Fruit fly (Drosophila melanogaster) whole organism, embryonic: ENCODE measurements around the gene Cyp4d21.

Experiments
- Ada2b ChIP-seq: fragments of 200-800 bp; sonication (Bioruptor generic); IDR thresholded peaks from 2 replicates; pipeline ENCODE4 v1.3.6; 2022; ENCODE audit warnings: missing biosample characterization, missing genetic modification characterization
- Adf1 ChIP-seq: fragments of 200-800 bp; sonication (Bioruptor generic); IDR thresholded peaks from 2 replicates; pipeline ENCODE4 v1.3.6; 2022; ENCODE audit warnings: missing biosample characterization, missing genetic modification characterization
- Atf6 ChIP-seq: fragments of 200-800 bp; sonication (Bioruptor generic); IDR thresholded peaks from 2 replicates; pipeline ENCODE4 v1.3.6; 2022; ENCODE audit warnings: missing biosample characterization, missing genetic modification characterization
- Bteb2 ChIP-seq: fragments of 200-800 bp; sonication (Bioruptor generic); optimal IDR thresholded peaks from 2 replicates; lab custom pipeline; 2016; ENCODE audit warnings: missing biosample characterization, missing genetic modification characterization
- CG10565 ChIP-seq: fragments of 200-800 bp; sonication (Bioruptor generic); optimal IDR thresholded peaks from 3 replicates; lab custom pipeline; 2016; ENCODE audit warnings: missing biosample characterization, mild to moderate bottlenecking, missing genetic modification characterization
- CG11085 ChIP-seq: fragments of 200-800 bp; sonication (Bioruptor generic); IDR thresholded peaks from 2 replicates; pipeline ENCODE4 v1.3.6; 2022; ENCODE audit warnings: missing biosample characterization, missing genetic modification characterization
- CG11398 ChIP-seq: fragments of 200-800 bp; sonication (Bioruptor generic); optimal IDR thresholded peaks from 2 replicates; lab custom pipeline; 2016; ENCODE audit warnings: missing biosample characterization, missing genetic modification characterization
- CG12155 ChIP-seq: fragments of 200-800 bp; sonication (Bioruptor generic); optimal IDR thresholded peaks from 3 replicates; lab custom pipeline; 2016; ENCODE audit warnings: missing biosample characterization, missing genetic modification characterization
- CG1233 ChIP-seq: fragments of 200-800 bp; sonication (Bioruptor generic); optimal IDR thresholded peaks from 4 replicates; lab custom pipeline; 2018; ENCODE audit warnings: missing biosample characterization, mild to moderate bottlenecking, missing genetic modification characterization
- CG13296 ChIP-seq: fragments of 200-800 bp; sonication (Bioruptor generic); optimal IDR thresholded peaks from 3 replicates; lab custom pipeline; 2018; ENCODE audit warnings: missing biosample characterization, mild to moderate bottlenecking, missing genetic modification characterization
- CG14050 ChIP-seq: fragments of 200-800 bp; sonication (Bioruptor generic); IDR thresholded peaks from 3 replicates; pipeline ENCODE4 v1.3.6; 2022; ENCODE audit warnings: missing biosample characterization, missing genetic modification characterization
- CG14667 ChIP-seq: fragments of 200-800 bp; sonication (Bioruptor generic); IDR thresholded peaks from 2 replicates; pipeline ENCODE4 v1.3.6; 2022; ENCODE audit warnings: missing biosample characterization, missing genetic modification characterization
- CG17361 ChIP-seq: fragments of 200-800 bp; sonication (Bioruptor generic); IDR thresholded peaks from 3 replicates; pipeline ENCODE4 v1.3.6; 2022; ENCODE audit warnings: missing biosample characterization, missing genetic modification characterization
- CG1792 ChIP-seq: fragments of 200-800 bp; sonication (Bioruptor generic); optimal IDR thresholded peaks from 2 replicates; lab custom pipeline; 2016; ENCODE audit warnings: missing biosample characterization, missing genetic modification characterization
- CG2678 ChIP-seq: fragments of 200-800 bp; sonication (Bioruptor generic); optimal IDR thresholded peaks from 3 replicates; lab custom pipeline; 2019; ENCODE audit warnings: missing biosample characterization, mild to moderate bottlenecking, missing genetic modification characterization, moderate library complexity
- CG3163 ChIP-seq: fragments of 200-800 bp; sonication (Bioruptor generic); optimal IDR thresholded peaks from 3 replicates; lab custom pipeline; 2016; ENCODE audit warnings: missing biosample characterization, missing genetic modification characterization
- CG3726 ChIP-seq: fragments of 200-800 bp; sonication (Bioruptor generic); IDR thresholded peaks from 3 replicates; pipeline ENCODE4, ENCODE4 v1.3.6; 2022; ENCODE audit warnings: missing biosample characterization, missing genetic modification characterization
- CG4424 ChIP-seq: fragments of 200-800 bp; sonication (Bioruptor generic); optimal IDR thresholded peaks from 3 replicates; lab custom pipeline; 2016; ENCODE audit warnings: missing biosample characterization, missing genetic modification characterization
- CG6254 ChIP-seq: fragments of 200-800 bp; sonication (Bioruptor generic); optimal IDR thresholded peaks from 3 replicates; lab custom pipeline; 2017; ENCODE audit warnings: mild to moderate bottlenecking, missing biosample characterization, missing genetic modification reagents, missing genetic modification characterization
- CG7928 ChIP-seq: fragments of 200-800 bp; sonication (Bioruptor generic); optimal IDR thresholded peaks from 2 replicates; lab custom pipeline; 2017; ENCODE audit warnings: missing biosample characterization, mild to moderate bottlenecking, missing genetic modification characterization
- CG8089 ChIP-seq: fragments of 200-800 bp; sonication (Bioruptor generic); optimal IDR thresholded peaks from 3 replicates; lab custom pipeline; 2016; ENCODE audit warnings: missing biosample characterization, missing genetic modification characterization
- Dp ChIP-seq: fragments of 200-800 bp; sonication (Bioruptor generic); optimal IDR thresholded peaks from 2 replicates; lab custom pipeline; 2018; ENCODE audit warnings: missing biosample characterization, mild to moderate bottlenecking, missing genetic modification characterization, moderate library complexity
- GATAe ChIP-seq: fragments of 200-800 bp; sonication (Bioruptor generic); conservative IDR thresholded peaks from 2 replicates; pipeline ENCODE4 v1.3.6; 2022; ENCODE audit warnings: missing biosample characterization, missing genetic modification characterization
- Hr39 ChIP-seq: fragments of >200 bp; optimal IDR thresholded peaks from 2 replicates; lab custom pipeline; 2017
- Jarid2 ChIP-seq: fragments of 200-800 bp; sonication (Bioruptor generic); optimal IDR thresholded peaks from 3 replicates; lab custom pipeline; 2017; ENCODE audit warnings: mild to moderate bottlenecking, missing biosample characterization, missing genetic modification reagents, missing genetic modification characterization
- Myb ChIP-seq: fragments of 200-800 bp; sonication (Bioruptor generic); optimal IDR thresholded peaks from 2 replicates; lab custom pipeline; 2016; ENCODE audit warnings: missing biosample characterization, missing genetic modification characterization
- Opbp ChIP-seq: fragments of 200-800 bp; sonication (Bioruptor generic); IDR thresholded peaks from 3 replicates; pipeline ENCODE4 v1.3.6; 2022; ENCODE audit warnings: missing biosample characterization, missing genetic modification characterization; ENCODE audit not compliant: partially characterized antibody
- PHDP ChIP-seq: fragments of 200-800 bp; sonication (Bioruptor generic); optimal IDR thresholded peaks from 3 replicates; lab custom pipeline; 2018; ENCODE audit warnings: missing biosample characterization, mild to moderate bottlenecking, missing genetic modification characterization, moderate library complexity
- Ssrp ChIP-seq: fragments of 200-800 bp; sonication (Bioruptor generic); optimal IDR thresholded peaks from 2 replicates; lab custom pipeline; 2018; ENCODE audit warnings: missing biosample characterization, mild to moderate bottlenecking, missing genetic modification characterization, moderate library complexity
- ac ChIP-seq: fragments of 200-800 bp; sonication (Bioruptor generic); optimal IDR thresholded peaks from 3 replicates; lab custom pipeline; 2017; ENCODE audit warnings: missing biosample characterization, mild to moderate bottlenecking, missing genetic modification characterization
- ash1 ChIP-seq: fragments of 200-800 bp; sonication (Bioruptor generic); optimal IDR thresholded peaks from 2 replicates; lab custom pipeline; 2018; ENCODE audit warnings: missing biosample characterization, mild to moderate bottlenecking, missing genetic modification characterization
- btn ChIP-seq: fragments of 200-800 bp; sonication (Bioruptor generic); optimal IDR thresholded peaks from 2 replicates; lab custom pipeline; 2016; ENCODE audit warnings: missing biosample characterization, missing genetic modification characterization
- ci ChIP-seq: fragments of 200-800 bp; sonication (Bioruptor generic); IDR thresholded peaks from 3 replicates; pipeline ENCODE4 v1.3.6; 2022; ENCODE audit warnings: missing biosample characterization, missing genetic modification characterization
- corto ChIP-seq: fragments of 200-800 bp; sonication (Bioruptor generic); optimal IDR thresholded peaks from 2 replicates; lab custom pipeline; 2016; ENCODE audit warnings: missing biosample characterization, mild to moderate bottlenecking, missing genetic modification characterization, moderate library complexity
- danr ChIP-seq: fragments of 200-800 bp; sonication (Bioruptor generic); IDR thresholded peaks from 2 replicates; pipeline ENCODE4 v1.3.6; 2022; ENCODE audit warnings: missing biosample characterization, missing genetic modification characterization
- dysf ChIP-seq: fragments of 200-800 bp; sonication (Bioruptor generic); IDR thresholded peaks from 3 replicates; pipeline ENCODE4 v1.3.6; 2022; ENCODE audit warnings: missing biosample characterization, missing genetic modification characterization
- esg ChIP-seq: fragments of 200-800 bp; sonication (Bioruptor generic); conservative IDR thresholded peaks from 2 replicates; pipeline ENCODE4 v1.3.6; 2022; ENCODE audit warnings: missing biosample characterization, missing genetic modification characterization
- fd3F ChIP-seq: fragments of 200-800 bp; sonication (Bioruptor generic); optimal IDR thresholded peaks from 2 replicates; lab custom pipeline; 2018; ENCODE audit warnings: missing biosample characterization, mild to moderate bottlenecking, missing genetic modification characterization, moderate library complexity
- jigr1 ChIP-seq: fragments of 200-800 bp; sonication (Bioruptor generic); IDR thresholded peaks from 3 replicates; pipeline ENCODE4 v1.3.6; 2022; ENCODE audit warnings: missing biosample characterization, missing genetic modification characterization
- maf-S ChIP-seq: fragments of 200-800 bp; sonication (Bioruptor generic); optimal IDR thresholded peaks from 2 replicates; lab custom pipeline; 2016; ENCODE audit warnings: missing biosample characterization, missing genetic modification characterization
- pb ChIP-seq: fragments of 200-800 bp; sonication (Bioruptor generic); optimal IDR thresholded peaks from 3 replicates; lab custom pipeline; 2016; ENCODE audit warnings: missing biosample characterization, missing genetic modification characterization
- prd ChIP-seq, 3 experiments: fragments of >200 bp in 2 of 3; fragments of 200-800 bp in 1 of 3; sonication (Bioruptor generic) in 1 of 3; optimal IDR thresholded peaks in 2 of 3; IDR thresholded peaks in 1 of 3; 2 replicates in 2 of 3; 3 replicates in 1 of 3; pipeline versions ENCODE4 v1.3.6 to Lab custom; 2017 to 2022; ENCODE audit warnings: missing biosample characterization in 1 of 3, missing genetic modification characterization in 1 of 3
- sc ChIP-seq, 3 experiments: fragments of >200 bp in 2 of 3; fragments of 200-800 bp in 1 of 3; sonication (Bioruptor generic) in 1 of 3; optimal IDR thresholded peaks; 2 replicates in 2 of 3; 3 replicates in 1 of 3; lab custom pipeline; 2017; ENCODE audit warnings: mild to moderate bottlenecking in 1 of 3, missing biosample characterization in 1 of 3, missing genetic modification characterization in 1 of 3, missing genetic modification reagents in 1 of 3
- sqz ChIP-seq: fragments of 200-800 bp; sonication (Bioruptor generic); optimal IDR thresholded peaks from 3 replicates; lab custom pipeline; 2018; ENCODE audit warnings: missing biosample characterization, mild to moderate bottlenecking, missing genetic modification characterization
- stc ChIP-seq: fragments of 200-800 bp; sonication (Bioruptor generic); IDR thresholded peaks from 2 replicates; pipeline ENCODE4 v1.3.6; 2022; ENCODE audit warnings: missing biosample characterization, missing genetic modification characterization
- tna ChIP-seq: fragments of 200-800 bp; sonication (Bioruptor generic); IDR thresholded peaks from 2 replicates; pipeline ENCODE4 v1.3.6; 2022; ENCODE audit warnings: missing biosample characterization, missing genetic modification characterization; ENCODE audit not compliant: partially characterized antibody
- wor ChIP-seq: fragments of 200-800 bp; sonication (Bioruptor generic); IDR thresholded peaks from 2 replicates; pipeline ENCODE4 v1.3.6; 2022; ENCODE audit warnings: missing biosample characterization, missing genetic modification characterization

Gene Cyp4d21

dm6 chr2L:7576462-7577360, 28.7 kb upstream of the Cyp4d21 start (continued):
- peak; percentile 90 for TF ChIP-seq CG6254
- peak; percentile 72 for TF ChIP-seq CG8089 (GFP tag; lab: Kevin White, UChicago)
- TF ChIP-seq Opbp (GFP tag; lab: Robert Waterston, UW), result peak; percentile 49; the same call in 2 of the 3 replicates
- peak; percentile 73 for TF ChIP-seq stc (GFP tag; lab: Robert Waterston, UW)
- TF ChIP-seq pb (GFP tag; lab: Kevin White, UChicago), result peak; percentile 49
- TF ChIP-seq prd (optimal IDR thresholded peaks at IDR 0.05; lab: Kevin White, UChicago), result no peak
- TF ChIP-seq prd (GFP tag; IDR thresholded peaks at IDR 0.05; lab: Robert Waterston, UW), result peak; percentile 86
- TF ChIP-seq btn (GFP tag; lab: Kevin White, UChicago), result peak; percentile 75
- no peak for TF ChIP-seq CG12155 (GFP tag; lab: Kevin White, UChicago)
- TF ChIP-seq CG1792 (GFP tag; lab: Kevin White, UChicago), result peak; percentile 67
- TF ChIP-seq Dp (GFP tag; lab: Kevin White, UChicago), result no peak
- TF ChIP-seq Atf6 (GFP tag; lab: Robert Waterston, UW), result peak; percentile 60; the same call in 1 of the 2 replicates
- TF ChIP-seq esg (GFP tag; lab: Robert Waterston, UW), result no peak
- TF ChIP-seq CG10565 (GFP tag; lab: Kevin White, UChicago), result peak; percentile 68
- peak; percentile 85 for TF ChIP-seq corto (GFP tag; lab: Kevin White, UChicago)
- peak; percentile 44; the same call in 1 of the 3 replicates for TF ChIP-seq jigr1 (GFP tag; lab: Robert Waterston, UW)
- no peak; the same call in 1 of the 2 replicates for TF ChIP-seq CG14667
- TF ChIP-seq CG2678 (tag; lab: Kevin White, UChicago), result peak; percentile 90
- TF ChIP-seq ac (GFP tag; lab: Kevin White, UChicago), result peak; percentile 89
- TF ChIP-seq CG4424 (GFP tag; lab: Kevin White, UChicago), result peak; percentile 90
- 0 out of 2 replicates have a peak, but pooled peaks have one; percentile 10 for TF ChIP-seq GATAe (GFP tag; lab: Robert Waterston, UW)
- no peak for TF ChIP-seq Hr39 (lab: Kevin White, UChicago)
- peak; percentile 21; the same call in 1 of the 2 replicates for TF ChIP-seq tna (GFP tag; lab: Robert Waterston, UW)
- peak; percentile 43; the same call in 1 of the 2 replicates for TF ChIP-seq Adf1
- TF ChIP-seq CG14050 (GFP tag; lab: Robert Waterston, UW), result peak; percentile 54; the same call in 2 of the 3 replicates
- TF ChIP-seq PHDP (tag; lab: Kevin White, UChicago), result peak; percentile 70
- TF ChIP-seq CG13296, result peak; percentile 70
- TF ChIP-seq ci, result peak; percentile 84
- peak; percentile 15; the same call in 1 of the 2 replicates for TF ChIP-seq danr (GFP tag; lab: Robert Waterston, UW)
- TF ChIP-seq CG17361, result peak; percentile 91
- TF ChIP-seq Myb (GFP tag; lab: Kevin White, UChicago), result no peak
- TF ChIP-seq wor (GFP tag; lab: Robert Waterston, UW), result peak; percentile 79
- no peak for TF ChIP-seq maf-S
- peak; percentile 54; the same call in 1 of the 2 replicates for TF ChIP-seq CG11085
- peak; percentile 23 for TF ChIP-seq CG3163 (GFP tag; lab: Kevin White, UChicago)
- no peak for TF ChIP-seq CG3726
- peak; percentile 48 for TF ChIP-seq Ada2b (GFP tag; lab: Robert Waterston, UW)
- peak; percentile 1 for TF ChIP-seq ash1 (GFP tag; lab: Kevin White, UChicago)
- TF ChIP-seq CG1233 (GFP tag; lab: Kevin White, UChicago), result peak; percentile 55
- TF ChIP-seq sqz (GFP tag; lab: Kevin White, UChicago), result peak; percentile 64
- TF ChIP-seq Ssrp (tag; lab: Kevin White, UChicago), result peak; percentile 79
- TF ChIP-seq Jarid2 (GFP tag; lab: Kevin White, UChicago), result peak; percentile 92
- TF ChIP-seq Bteb2 (GFP tag; lab: Kevin White, UChicago), result peak; percentile 72
- peak; percentile 30 for TF ChIP-seq CG11398
- TF ChIP-seq CG7928 (GFP tag; lab: Kevin White, UChicago), result no peak
- TF ChIP-seq dysf (GFP tag; lab: Robert Waterston, UW), result peak; percentile 86
- TF ChIP-seq fd3F (GFP tag; lab: Kevin White, UChicago), result peak; percentile 66
- no peak for TF ChIP-seq sc (optimal IDR thresholded peaks at IDR 0.05; lab: Kevin White, UChicago)
- peak; percentile 87 for TF ChIP-seq sc (GFP tag; optimal IDR thresholded peaks at IDR 0.05; lab: Kevin White, UChicago)
